Worm (Caenorhabditis elegans) whole organism, L4 larva: ENCODE results near the gene F41C3.8.

Experiments used
- F37D6.2 ChIP-seq: sonication (generic microtip); optimal IDR thresholded peaks from 2 replicates; lab custom pipeline; 2016; ENCODE audit warnings: mild to moderate bottlenecking, missing genetic modification characterization, missing compliant biosample characterization
- F49E8.2 ChIP-seq: sonication (generic microtip); optimal IDR thresholded peaks from 2 replicates; lab custom pipeline; 2016; ENCODE audit warnings: missing compliant biosample characterization, mild to moderate bottlenecking, missing genetic modification characterization, borderline replicate concordance
- R02D3.7 ChIP-seq: fragments of 150-350 bp; sonication (generic microtip); optimal IDR thresholded peaks from 3 replicates; lab custom pipeline; 2014; ENCODE audit warnings: missing biosample characterization, missing genetic modification characterization
- T20F7.1 ChIP-seq: fragments of 200-800 bp; sonication (Bioruptor generic); optimal IDR thresholded peaks from 2 replicates; lab custom pipeline; 2018; ENCODE audit warnings: mild to moderate bottlenecking, missing genetic modification characterization, missing compliant biosample characterization
- T26A8.4 ChIP-seq: fragments of 200-800 bp; sonication (Bioruptor generic); IDR thresholded peaks from 2 replicates; pipeline ENCODE4 v1.3.6; 2022; ENCODE audit warnings: missing genetic modification characterization, missing compliant biosample characterization
- Y48G9A.11 ChIP-seq: fragments of 200-800 bp; sonication (Bioruptor generic); IDR thresholded peaks from 2 replicates; pipeline ENCODE4 v1.3.6; 2022; ENCODE audit warnings: missing genetic modification reagents, missing genetic modification characterization, missing compliant biosample characterization
- ZK337.2 ChIP-seq: fragments of 200-800 bp; sonication (Bioruptor generic); IDR thresholded peaks from 2 replicates; pipeline ENCODE4 v1.3.6; 2022; ENCODE audit warnings: missing genetic modification reagents, missing genetic modification characterization, missing compliant biosample characterization
- aha-1 ChIP-seq: fragments of 150-350 bp; peaks from one replicate; lab custom pipeline; 2014; ENCODE audit warnings: missing biosample characterization, missing genetic modification characterization
- aly-2 ChIP-seq: sonication (generic microtip); optimal IDR thresholded peaks from 2 replicates; lab custom pipeline; 2018; ENCODE audit warnings: missing biosample characterization, missing genetic modification characterization
- ama-1 ChIP-seq: fragments of 150-350 bp; optimal IDR thresholded peaks from 2 replicates; lab custom pipeline; 2014; ENCODE audit warnings: inconsistent platforms, mixed read lengths
- arid-1 ChIP-seq: fragments of 200-800 bp; sonication (Bioruptor generic); conservative IDR thresholded peaks from 2 replicates; pipeline ENCODE4 v1.3.6; 2022; ENCODE audit warnings: missing genetic modification reagents, missing genetic modification characterization, missing compliant biosample characterization
- attf-4 ChIP-seq: sonication (generic microtip); optimal IDR thresholded peaks from 3 replicates; lab custom pipeline; 2017; ENCODE audit warnings: missing biosample characterization, missing genetic modification characterization
- ceh-20 ChIP-seq: fragments of 200-800 bp; sonication (Bioruptor generic); IDR thresholded peaks from 2 replicates; pipeline ENCODE4 v1.3.6; 2022; ENCODE audit warnings: missing genetic modification reagents, missing genetic modification characterization, missing compliant biosample characterization
- ceh-28 ChIP-seq: fragments of 150-350 bp; optimal IDR thresholded peaks from 2 replicates; lab custom pipeline; 2014; ENCODE audit warnings: missing biosample characterization, missing genetic modification reagents, missing genetic modification characterization
- ceh-62 ChIP-seq: sonication (generic microtip); optimal IDR thresholded peaks from 2 replicates; lab custom pipeline; 2017; ENCODE audit warnings: missing biosample characterization, missing genetic modification characterization
- ceh-82 ChIP-seq: sonication (generic microtip); optimal IDR thresholded peaks from 2 replicates; lab custom pipeline; 2017; ENCODE audit warnings: missing biosample characterization, missing genetic modification characterization
- cey-2 ChIP-seq: sonication (generic microtip); optimal IDR thresholded peaks from 3 replicates; lab custom pipeline; 2017; ENCODE audit warnings: missing genetic modification characterization, mild to moderate bottlenecking, missing compliant biosample characterization, antibody characterized with exemption, borderline replicate concordance; ENCODE audit not compliant: insufficient read depth
- ctbp-1 ChIP-seq: fragments of 200-800 bp; sonication (Bioruptor generic); IDR thresholded peaks from 2 replicates; pipeline ENCODE4 v1.3.6; 2022; ENCODE audit warnings: missing genetic modification reagents, missing genetic modification characterization, missing compliant biosample characterization
- daf-16 ChIP-seq, 3 experiments: sonication (generic microtip); optimal IDR thresholded peaks; 2 replicates each; lab custom pipeline; 2016 to 2017; ENCODE audit warnings: missing genetic modification characterization in 3 of 3, missing genetic modification reagents in 3 of 3, mild to moderate bottlenecking in 2 of 3, missing compliant biosample characterization in 2 of 3, missing biosample characterization in 1 of 3, moderate library complexity in 1 of 3
- daf-8 ChIP-seq: fragments of 200-800 bp; sonication (Bioruptor generic); IDR thresholded peaks from 2 replicates; pipeline ENCODE4 v1.3.6; 2022; ENCODE audit warnings: missing genetic modification characterization, missing compliant biosample characterization
- dpl-1 ChIP-seq: fragments of 150-350 bp; optimal IDR thresholded peaks from 2 replicates; lab custom pipeline; 2014; ENCODE audit warnings: missing biosample characterization, missing genetic modification reagents, missing genetic modification characterization
- gei-8 ChIP-seq: fragments of 200-800 bp; sonication (Bioruptor generic); optimal IDR thresholded peaks from 2 replicates; lab custom pipeline; 2018; ENCODE audit warnings: mild to moderate bottlenecking, missing genetic modification characterization, missing compliant biosample characterization
- hif-1 ChIP-seq, 2 experiments: sonication (generic microtip); optimal IDR thresholded peaks; 2 replicates each; lab custom pipeline; 2016 to 2017; ENCODE audit warnings: missing compliant biosample characterization in 2 of 2, missing genetic modification characterization in 2 of 2, missing genetic modification reagents in 2 of 2, missing genotype in 2 of 2, mild to moderate bottlenecking in 1 of 2
- hlh-11 ChIP-seq: fragments of 200-800 bp; sonication (Bioruptor generic); optimal IDR thresholded peaks from 2 replicates; lab custom pipeline; 2018; ENCODE audit warnings: mild to moderate bottlenecking, missing genetic modification characterization, missing compliant biosample characterization
- hlh-30 ChIP-seq: sonication (generic microtip); optimal IDR thresholded peaks from 2 replicates; lab custom pipeline; 2017; ENCODE audit warnings: antibody characterized with exemption, mild to moderate bottlenecking, missing genetic modification characterization, missing compliant biosample characterization; ENCODE audit not compliant: insufficient read depth
- hmg-1.1 ChIP-seq: fragments of 200-800 bp; sonication (Bioruptor generic); IDR thresholded peaks from 2 replicates; pipeline ENCODE4 v1.3.6; 2022; ENCODE audit warnings: missing genetic modification reagents, missing genetic modification characterization, missing compliant biosample characterization
- jun-1 ChIP-seq: fragments of 150-350 bp; optimal IDR thresholded peaks from 2 replicates; lab custom pipeline; 2014; ENCODE audit warnings: missing biosample characterization, missing genetic modification reagents, missing genetic modification characterization
- lin-1 ChIP-seq: fragments of 200-800 bp; sonication (Bioruptor generic); IDR thresholded peaks from 2 replicates; pipeline ENCODE4 v1.3.6; 2022; ENCODE audit warnings: missing genetic modification reagents, missing genetic modification characterization, missing compliant biosample characterization
- lin-15B ChIP-seq: fragments of 150-350 bp; sonication (generic microtip); optimal IDR thresholded peaks from 3 replicates; lab custom pipeline; 2014; ENCODE audit warnings: missing biosample characterization, missing genetic modification characterization
- lin-38 ChIP-seq: fragments of 200-800 bp; sonication (Bioruptor generic); IDR thresholded peaks from 2 replicates; pipeline ENCODE4 v1.3.6; 2022; ENCODE audit warnings: missing genetic modification reagents, missing genetic modification characterization, missing compliant biosample characterization
- lir-3 ChIP-seq: sonication (generic microtip); optimal IDR thresholded peaks from 2 replicates; lab custom pipeline; 2016; ENCODE audit warnings: mild to moderate bottlenecking, missing genetic modification characterization, missing compliant biosample characterization
- mep-1 ChIP-seq: fragments of 150-350 bp; sonication (generic microtip); optimal IDR thresholded peaks from 3 replicates; lab custom pipeline; 2014; ENCODE audit warnings: missing biosample characterization, missing genetic modification characterization
- mes-2 ChIP-seq: sonication (generic microtip); optimal IDR thresholded peaks from 2 replicates; lab custom pipeline; 2016; ENCODE audit warnings: missing genotype, mild to moderate bottlenecking, missing genetic modification characterization, missing compliant biosample characterization; ENCODE audit not compliant: poor library complexity, severe bottlenecking
- mxl-2 ChIP-seq: fragments of 200-800 bp; sonication (Bioruptor generic); conservative IDR thresholded peaks from 2 replicates; pipeline ENCODE4 v1.3.6; 2022; ENCODE audit warnings: missing genetic modification reagents, missing genetic modification characterization, missing compliant biosample characterization
- nhr-10 ChIP-seq: fragments of 150-350 bp; optimal IDR thresholded peaks from 2 replicates; lab custom pipeline; 2014; ENCODE audit warnings: missing biosample characterization, missing genetic modification characterization
- nhr-28 ChIP-seq: fragments of 150-350 bp; optimal IDR thresholded peaks from 2 replicates; lab custom pipeline; 2014; ENCODE audit warnings: missing biosample characterization, missing genetic modification characterization
- nhr-48 ChIP-seq: sonication (generic microtip); optimal IDR thresholded peaks from 2 replicates; lab custom pipeline; 2016; ENCODE audit warnings: mild to moderate bottlenecking, missing genetic modification characterization, missing compliant biosample characterization
- nhr-76 ChIP-seq: fragments of 150-350 bp; optimal IDR thresholded peaks from 2 replicates; lab custom pipeline; 2014; ENCODE audit warnings: missing biosample characterization, missing genetic modification characterization
- set-16 ChIP-seq: fragments of 200-800 bp; sonication (Bioruptor generic); IDR thresholded peaks from 2 replicates; pipeline ENCODE4 v1.3.6; 2022; ENCODE audit warnings: missing genetic modification reagents, missing genetic modification characterization, missing compliant biosample characterization
- snpc-4 ChIP-seq: fragments of 150-350 bp; optimal IDR thresholded peaks from 2 replicates; lab custom pipeline; 2014; ENCODE audit warnings: missing biosample characterization, missing genetic modification characterization
- spr-3 ChIP-seq: fragments of 200-800 bp; sonication (Bioruptor generic); optimal IDR thresholded peaks from 2 replicates; lab custom pipeline; 2018; ENCODE audit warnings: mild to moderate bottlenecking, missing genetic modification characterization, missing compliant biosample characterization
- tag-97 ChIP-seq: fragments of 200-800 bp; sonication (Bioruptor generic); IDR thresholded peaks from 2 replicates; pipeline ENCODE4 v1.3.6; 2022; ENCODE audit warnings: missing genetic modification characterization, missing compliant biosample characterization
- unc-130 ChIP-seq: sonication (generic microtip); optimal IDR thresholded peaks from 2 replicates; lab custom pipeline; 2016; ENCODE audit warnings: missing genetic modification reagents, missing genetic modification characterization, missing compliant biosample characterization
- unc-39 ChIP-seq: sonication (generic microtip); optimal IDR thresholded peaks from 2 replicates; lab custom pipeline; 2017; ENCODE audit warnings: missing biosample characterization, missing genetic modification characterization
- unc-62 ChIP-seq, 3 experiments: fragments of 150-350 bp in 1 of 3; sonication (generic microtip); optimal IDR thresholded peaks in 2 of 3; peaks in 1 of 3; 1 replicate in 1 of 3; 2 replicates in 2 of 3; lab custom pipeline; 2014 to 2017; ENCODE audit warnings: missing biosample characterization in 3 of 3, missing genetic modification characterization in 3 of 3, missing genetic modification reagents in 3 of 3, missing genotype in 1 of 3
- ztf-7 ChIP-seq: fragments of 150-350 bp; optimal IDR thresholded peaks from 2 replicates; lab custom pipeline; 2014; ENCODE audit warnings: missing biosample characterization, missing genetic modification characterization

The F41C3.8 gene

ce11 chrII:4739984-4740462, 24.2 kb downstream of the F41C3.8 start, which contains the start of gene eas-1 (continued):
- TF ChIP-seq ZK337.2 (GFP tag; lab: Robert Waterston, UW) = peak; percentile 90
- TF ChIP-seq hif-1 (tag; optimal IDR thresholded peaks at IDR 0.05; lab: Kevin White, UChicago) = peak in 1 of 2 experiments; percentile 92
- TF ChIP-seq nhr-48 = peak; percentile 54
- TF ChIP-seq T20F7.1 (GFP tag; lab: Kevin White, UChicago) = peak; percentile 63
- peak in 1 of 2 experiments; percentile 87 for TF ChIP-seq unc-62 (GFP tag; optimal IDR thresholded peaks at IDR 0.05 in 1 of 2; lab: Kevin White, UChicago)
- no peak for TF ChIP-seq unc-62 (tag; optimal IDR thresholded peaks at IDR 0.05; lab: Kevin White, UChicago)
- no peak for TF ChIP-seq nhr-76 (tag; lab: Kevin White, UChicago)
- TF ChIP-seq ama-1 (lab: Kevin White, UChicago) = no peak
- peak; percentile 79 for TF ChIP-seq Y48G9A.11 (GFP tag; lab: Robert Waterston, UW)
- TF ChIP-seq lin-1 (GFP tag; lab: Robert Waterston, UW) = peak; percentile 57
- TF ChIP-seq dpl-1 = peak; percentile 97
- TF ChIP-seq unc-130 (GFP tag; lab: Kevin White, UChicago) = peak; percentile 92
- no peak for TF ChIP-seq nhr-10 (tag; lab: Kevin White, UChicago)
- TF ChIP-seq F37D6.2 (tag; lab: Kevin White, UChicago) = peak; percentile 14
- TF ChIP-seq ceh-28 = no peak
- TF ChIP-seq mep-1 (tag; lab: Kevin White, UChicago) = no peak
- 0 out of 2 replicates have a peak, but pooled peaks have one; percentile 19 for TF ChIP-seq T26A8.4
- TF ChIP-seq daf-16 (GFP tag; optimal IDR thresholded peaks at IDR 0.05; lab: Kevin White, UChicago) = no peak
- TF ChIP-seq daf-16 (tag; optimal IDR thresholded peaks at IDR 0.05; lab: Kevin White, UChicago) = peak; percentile 42
- 0 out of 2 replicates have a peak, but pooled peaks have one; percentile 30 for TF ChIP-seq ceh-20 (GFP tag; lab: Robert Waterston, UW)
- TF ChIP-seq tag-97 = 0 out of 2 replicates have a peak, but pooled peaks have one; percentile 79
- peak; percentile 99 for TF ChIP-seq mes-2 (tag; lab: Kevin White, UChicago)
- TF ChIP-seq hmg-1.1 (GFP tag; lab: Robert Waterston, UW) = peak; percentile 66
- peak; percentile 45 for TF ChIP-seq nhr-28 (tag; lab: Kevin White, UChicago)
- peak; percentile 80 for TF ChIP-seq lin-38 (GFP tag; lab: Robert Waterston, UW)

- TF ChIP-seq lin-15B (no peak), lin-1 (GFP tag; lab: Robert Waterston, UW) (no peak), aly-2 (tag; lab: Kevin White, UChicago) (no peak), F49E8.2 (tag; lab: Kevin White, UChicago) (no peak), arid-1 (GFP tag; lab: Robert Waterston, UW) (no peak), ama-1 (lab: Kevin White, UChicago) (peak; percentile 57), R02D3.7 (tag; lab: Kevin White, UChicago) (no peak), ztf-7 (tag; lab: Kevin White, UChicago) (no peak), lir-3 (tag; lab: Kevin White, UChicago) (no peak), hif-1 (tag; optimal IDR thresholded peaks at IDR 0.05; lab: Kevin White, UChicago) (no peak), daf-8 (GFP tag; lab: Robert Waterston, UW) (no peak), unc-39 (no peak), ceh-62 (no peak), set-16 (GFP tag; lab: Robert Waterston, UW) (no peak), jun-1 (no peak), spr-3 (GFP tag; lab: Kevin White, UChicago) (no peak), attf-4 (tag; lab: Kevin White, UChicago) (no peak), daf-16 (GFP tag; optimal IDR thresholded peaks at IDR 0.05; lab: Kevin White, UChicago) (no peak), daf-16 (tag; optimal IDR thresholded peaks at IDR 0.05; lab: Kevin White, UChicago) (peak; percentile 60), snpc-4 (no peak), gei-8 (no peak), hlh-30 (tag; lab: Kevin White, UChicago) (peak; percentile 61), mep-1 (tag; lab: Kevin White, UChicago) (no peak), hmg-1.1 (GFP tag; lab: Robert Waterston, UW) (no peak), mxl-2 (no peak), hlh-11 (tag; lab: Kevin White, UChicago) (peak; percentile 5), cey-2 (tag; lab: Kevin White, UChicago) (no peak), ctbp-1 (no peak), Y48G9A.11 (GFP tag; lab: Robert Waterston, UW) (no peak), aha-1 (peak; percentile 49), mes-2 (tag; lab: Kevin White, UChicago) (peak; percentile 21), ceh-82 (tag; lab: Kevin White, UChicago) (no peak)
Measured at ce11 chrII:4741527-4742187, 25.8 kb downstream of the F41C3.8 start, which contains the start of gene acs-11. Gene acs-11, plus strand, starts transcription at chrII:4742137.
